Fruit fly (Drosophila melanogaster) whole organism, prepupa: ENCODE measurements around the gene Ipk2.

Experiments used
- CG16779 ChIP-seq: fragments of 200-800 bp; sonication (Bioruptor generic); optimal IDR thresholded peaks from 3 replicates; lab custom pipeline; 2017; ENCODE audit warnings: missing biosample characterization, mild to moderate bottlenecking, missing genetic modification characterization
- CG3919 ChIP-seq: fragments of 200-800 bp; sonication (Bioruptor generic); optimal IDR thresholded peaks from 3 replicates; lab custom pipeline; 2016; ENCODE audit warnings: missing biosample characterization, missing genetic modification characterization
- CG6276 ChIP-seq: fragments of 200-800 bp; sonication (Bioruptor generic); optimal IDR thresholded peaks from 2 replicates; lab custom pipeline; 2017; ENCODE audit warnings: missing biosample characterization, mild to moderate bottlenecking, missing genetic modification characterization
- CG6854 ChIP-seq: fragments of 200-800 bp; sonication (Bioruptor generic); optimal IDR thresholded peaks from 2 replicates; lab custom pipeline; 2017; ENCODE audit warnings: missing biosample characterization, mild to moderate bottlenecking, missing genetic modification characterization
- CG8319 ChIP-seq: fragments of 200-800 bp; sonication (Bioruptor generic); optimal IDR thresholded peaks from 3 replicates; lab custom pipeline; 2016; ENCODE audit warnings: missing biosample characterization, missing genetic modification characterization
- Hr39 ChIP-seq: fragments of 200-800 bp; sonication (Bioruptor generic); optimal IDR thresholded peaks from 2 replicates; lab custom pipeline; 2016; ENCODE audit warnings: missing biosample characterization, missing genetic modification characterization
- dac ChIP-seq: fragments of 200-800 bp; sonication (Bioruptor generic); optimal IDR thresholded peaks from 2 replicates; lab custom pipeline; 2017; ENCODE audit warnings: missing biosample characterization, mild to moderate bottlenecking, missing genetic modification characterization

DNA sequence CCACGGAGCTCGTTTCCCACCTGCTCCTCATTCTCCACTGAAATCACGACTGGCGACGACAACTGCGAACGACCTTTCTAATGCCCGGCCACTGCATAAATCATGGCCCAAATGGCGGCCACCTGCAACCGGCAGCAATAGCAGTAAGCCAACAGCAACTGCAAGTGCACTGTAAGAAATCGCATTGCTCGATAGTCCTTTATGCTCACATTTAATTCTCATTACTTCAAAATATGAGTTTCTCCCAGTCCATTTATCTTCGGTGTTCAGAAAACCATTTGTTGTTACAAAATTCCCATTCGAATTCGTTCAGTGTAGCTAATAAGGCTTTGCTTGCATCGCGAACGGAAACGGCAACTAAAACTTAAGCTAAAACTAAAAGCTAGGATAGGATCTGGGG is 30.0 kb upstream of the Ipk2 start:
- TF ChIP-seq CG6854 (no peak), CG6276 (peak; percentile 78), dac (GFP tag; lab: Kevin White, UChicago) (peak; percentile 57), CG16779 (tag; lab: Kevin White, UChicago) (no peak), CG3919 (GFP tag; lab: Kevin White, UChicago) (peak; percentile 32), Hr39 (GFP tag; lab: Kevin White, UChicago) (peak; percentile 23), CG8319 (GFP tag; lab: Kevin White, UChicago) (no peak)
